Worm (Caenorhabditis elegans) whole organism, young adult: ENCODE data around the gene clec-43.

Experiments
- B0019.2 ChIP-seq: fragments of 200-800 bp; sonication (Bioruptor generic); conservative IDR thresholded peaks from 2 replicates; pipeline ENCODE4 v1.3.6; 2022; ENCODE audit warnings: missing genetic modification reagents, missing genetic modification characterization, missing compliant biosample characterization
- B0336.3 ChIP-seq: fragments of 200-800 bp; sonication (Bioruptor generic); IDR thresholded peaks from 2 replicates; pipeline ENCODE4 v1.3.6; 2022; ENCODE audit warnings: missing genetic modification characterization, missing compliant biosample characterization
- C06A6.2 ChIP-seq: fragments of 200-800 bp; sonication (Bioruptor generic); conservative IDR thresholded peaks from 2 replicates; pipeline ENCODE4 v1.3.6; 2022; ENCODE audit warnings: missing genetic modification characterization, missing compliant biosample characterization
- K11D2.4 ChIP-seq: fragments of 200-800 bp; sonication (Bioruptor generic); IDR thresholded peaks from 2 replicates; pipeline ENCODE4 v1.3.6; 2022; ENCODE audit warnings: missing genetic modification reagents, missing genetic modification characterization, missing compliant biosample characterization
- atf-7 ChIP-seq: sonication (generic microtip); optimal IDR thresholded peaks from 2 replicates; lab custom pipeline; 2017; ENCODE audit warnings: mild to moderate bottlenecking, missing genetic modification characterization, missing compliant biosample characterization
- athp-1 ChIP-seq: sonication (generic microtip); optimal IDR thresholded peaks from 2 replicates; lab custom pipeline; 2017; ENCODE audit warnings: mild to moderate bottlenecking, missing genetic modification characterization, missing compliant biosample characterization
- ceh-91 ChIP-seq: fragments of 200-800 bp; sonication (Bioruptor generic); IDR thresholded peaks from 2 replicates; pipeline ENCODE4 v1.3.6; 2022; ENCODE audit warnings: missing genetic modification reagents, missing genetic modification characterization, missing compliant biosample characterization
- dox-1 ChIP-seq: fragments of 200-800 bp; sonication (Bioruptor generic); IDR thresholded peaks from 2 replicates; pipeline ENCODE4 v1.3.6; 2022; ENCODE audit warnings: missing genetic modification reagents, missing genetic modification characterization, missing compliant biosample characterization
- dpl-1 ChIP-seq: fragments of 150-350 bp; optimal IDR thresholded peaks from 2 replicates; lab custom pipeline; 2014; ENCODE audit warnings: missing biosample characterization, missing genetic modification reagents, missing genetic modification characterization
- egl-18 ChIP-seq: fragments of 200-800 bp; sonication (Bioruptor generic); IDR thresholded peaks from 2 replicates; pipeline ENCODE4 v1.3.6; 2022; ENCODE audit warnings: missing genetic modification reagents, missing genetic modification characterization, missing compliant biosample characterization
- ets-4 ChIP-seq: fragments of 200-800 bp; sonication (Bioruptor generic); optimal IDR thresholded peaks from 2 replicates; lab custom pipeline; 2018; ENCODE audit warnings: mild to moderate bottlenecking, missing genetic modification characterization, missing compliant biosample characterization
- fkh-3 ChIP-seq: sonication (generic microtip); optimal IDR thresholded peaks from 2 replicates; lab custom pipeline; 2016; ENCODE audit warnings: mild to moderate bottlenecking, missing genetic modification characterization, missing compliant biosample characterization
- him-1 ChIP-seq: sonication (generic microtip); optimal IDR thresholded peaks from 2 replicates; lab custom pipeline; 2016; ENCODE audit warnings: missing genotype, missing genetic modification reagents, missing genetic modification characterization, missing compliant biosample characterization
- hlh-12 ChIP-seq: sonication (generic microtip); optimal IDR thresholded peaks from 2 replicates; lab custom pipeline; 2016; ENCODE audit warnings: missing genetic modification characterization, missing compliant biosample characterization
- hlh-26 ChIP-seq: fragments of 200-800 bp; sonication (Bioruptor generic); conservative IDR thresholded peaks from 2 replicates; pipeline ENCODE4 v1.3.6; 2022; ENCODE audit warnings: missing genetic modification reagents, missing genetic modification characterization, missing compliant biosample characterization
- hmg-1.2 ChIP-seq: fragments of 200-800 bp; sonication (Bioruptor generic); IDR thresholded peaks from 2 replicates; pipeline ENCODE4 v1.3.6; 2022; ENCODE audit warnings: missing genetic modification reagents, missing genetic modification characterization, missing compliant biosample characterization
- hsf-1 ChIP-seq: fragments of 200-800 bp; sonication (Bioruptor generic); IDR thresholded peaks from 2 replicates; pipeline ENCODE4 v1.3.6; 2022; ENCODE audit warnings: missing genetic modification reagents, missing genetic modification characterization, missing compliant biosample characterization
- let-607 ChIP-seq, 2 experiments: fragments of 200-800 bp in 1 of 2; sonication (Bioruptor generic) in 1 of 2; sonication (generic microtip) in 1 of 2; optimal IDR thresholded peaks; 2 replicates each; lab custom pipeline; 2016 to 2018; ENCODE audit warnings: mild to moderate bottlenecking in 2 of 2, missing compliant biosample characterization in 2 of 2, missing genetic modification characterization in 2 of 2, moderate library complexity in 2 of 2, missing genotype in 1 of 2
- madf-10 ChIP-seq: sonication (generic microtip); optimal IDR thresholded peaks from 2 replicates; lab custom pipeline; 2016; ENCODE audit warnings: mild to moderate bottlenecking, missing genetic modification characterization, missing compliant biosample characterization
- mcd-1 ChIP-seq: fragments of 200-800 bp; sonication (Bioruptor generic); IDR thresholded peaks from 2 replicates; pipeline ENCODE4 v1.3.6; 2022; ENCODE audit warnings: missing genetic modification reagents, missing genetic modification characterization, missing compliant biosample characterization
- mes-4 ChIP-seq: sonication (generic microtip); optimal IDR thresholded peaks from 2 replicates; lab custom pipeline; 2016; ENCODE audit warnings: missing genotype, missing genetic modification characterization, missing compliant biosample characterization
- nhr-80 ChIP-seq: sonication (generic microtip); optimal IDR thresholded peaks from 2 replicates; lab custom pipeline; 2016; ENCODE audit warnings: missing genetic modification characterization, missing compliant biosample characterization
- pbrm-1 ChIP-seq: fragments of 200-800 bp; sonication (Bioruptor generic); IDR thresholded peaks from 2 replicates; pipeline ENCODE4 v1.3.6; 2022; ENCODE audit warnings: missing genetic modification reagents, missing genetic modification characterization, missing compliant biosample characterization
- pha-4 ChIP-seq: fragments of 150-350 bp; sonication (generic microtip); optimal IDR thresholded peaks from 2 replicates; lab custom pipeline; 2014; ENCODE audit warnings: missing biosample characterization, missing genetic modification reagents, missing genetic modification characterization
- rpc-1 ChIP-seq, 2 experiments: fragments of 150-350 bp in 1 of 2; sonication (generic microtip) in 1 of 2; optimal IDR thresholded peaks; 2 replicates each; lab custom pipeline; 2014 to 2018; ENCODE audit warnings: missing biosample characterization in 1 of 2, missing genetic modification characterization in 1 of 2, missing genetic modification reagents in 1 of 2, missing genotype in 1 of 2
- snpc-1.3 ChIP-seq: sonication (generic microtip); optimal IDR thresholded peaks from 2 replicates; lab custom pipeline; 2017; ENCODE audit warnings: missing genetic modification characterization, mild to moderate bottlenecking, missing compliant biosample characterization, antibody characterized with exemption, moderate library complexity, missing genotype, missing genetic modification reagents; ENCODE audit not compliant: insufficient read depth
- somi-1 ChIP-seq: fragments of 200-800 bp; sonication (Bioruptor generic); optimal IDR thresholded peaks from 2 replicates; lab custom pipeline; 2018; ENCODE audit warnings: mild to moderate bottlenecking, missing genetic modification characterization, missing compliant biosample characterization
- sptf-2 ChIP-seq: fragments of 200-800 bp; sonication (Bioruptor generic); optimal IDR thresholded peaks from 2 replicates; lab custom pipeline; 2018; ENCODE audit warnings: mild to moderate bottlenecking, missing genetic modification characterization, missing compliant biosample characterization
- ztf-22 ChIP-seq: fragments of 200-800 bp; sonication (Bioruptor generic); optimal IDR thresholded peaks from 2 replicates; lab custom pipeline; 2018; ENCODE audit warnings: mild to moderate bottlenecking, missing genetic modification characterization, moderate library complexity, missing compliant biosample characterization

Gene clec-43

ce11 chrII:909554-909953 is 34.3 kb upstream of the clec-43 start, which contains the start of the genes fbxc-24 and fbxc-27 (continued):
- TF ChIP-seq B0336.3 (GFP tag; lab: Robert Waterston, UW) (no peak), snpc-1.3 (tag; lab: Kevin White, UChicago) (no peak), egl-18 (GFP tag; lab: Robert Waterston, UW) (no peak), pha-4 (no peak)

- TF ChIP-seq hsf-1 (GFP tag; lab: Robert Waterston, UW): no peak
- no peak for TF ChIP-seq mcd-1 (GFP tag; lab: Robert Waterston, UW)
- TF ChIP-seq somi-1 (GFP tag; lab: Kevin White, UChicago): no peak
- TF ChIP-seq madf-10: no peak
Measured at ce11 chrII:911680-912079, 32.2 kb upstream of the clec-43 start, which contains the start of gene fbxc-31. TSS of gene fbxc-31 (plus strand) at chrII:911980.

ce11 chrII:913222-913722 is 30.6 kb upstream of the clec-43 start, which contains the start of gene fbxc-33:
TSS of gene fbxc-33 (plus strand) at chrII:913672.
- TF ChIP-seq mcd-1 (GFP tag; lab: Robert Waterston, UW) (peak; percentile 75), athp-1 (tag; lab: Kevin White, UChicago) (no peak), fkh-3 (tag; lab: Kevin White, UChicago) (no peak), B0019.2 (GFP tag; lab: Robert Waterston, UW) (no peak), pbrm-1 (GFP tag; lab: Robert Waterston, UW) (no peak)
- TF ChIP-seq, all 124 proteins: peak for 1

- no peak for TF ChIP-seq let-607 (tag; optimal IDR thresholded peaks at IDR 0.05; lab: Kevin White, UChicago)
- peak; percentile 94 for TF ChIP-seq ets-4
- TF ChIP-seq K11D2.4 (GFP tag; lab: Robert Waterston, UW): no peak
- TF ChIP-seq mcd-1 (GFP tag; lab: Robert Waterston, UW): peak; percentile 35; the same call in 1 of the 2 replicates
- no peak for TF ChIP-seq egl-18 (GFP tag; lab: Robert Waterston, UW)
- TF ChIP-seq nhr-80: peak; percentile 95
- no peak for TF ChIP-seq sptf-2 (GFP tag; lab: Kevin White, UChicago)
- TF ChIP-seq hmg-1.2 (GFP tag; lab: Robert Waterston, UW): no peak
- TF ChIP-seq dox-1: peak; percentile 63
- TF ChIP-seq hlh-26: no peak
- TF ChIP-seq rpc-1 (optimal IDR thresholded peaks at IDR 0.05; lab: Kevin White, UChicago): no peak
- TF ChIP-seq rpc-1 (tag; optimal IDR thresholded peaks at IDR 0.05; lab: Kevin White, UChicago): no peak
- no peak for TF ChIP-seq hlh-12 (tag; lab: Kevin White, UChicago)
- TF ChIP-seq atf-7: peak; percentile 48
- peak; percentile 89 for TF ChIP-seq pha-4
- TF ChIP-seq him-1 (tag; lab: Kevin White, UChicago): no peak
- peak; percentile 67 for TF ChIP-seq ztf-22 (GFP tag; lab: Kevin White, UChicago)
Measured at ce11 chrII:915206-915605, 28.7 kb upstream of the clec-43 start.

- TF ChIP-seq dpl-1 (GFP tag; lab: Kevin White, UChicago): no peak
- TF ChIP-seq dox-1: no peak
- no peak for TF ChIP-seq C06A6.2 (GFP tag; lab: Robert Waterston, UW)
- TF ChIP-seq ceh-91 (GFP tag; lab: Robert Waterston, UW): no peak
- no peak for TF ChIP-seq mes-4 (tag; lab: Kevin White, UChicago)
Measured at ce11 chrII:915780-916179, 28.1 kb upstream of the clec-43 start, which contains the start of gene fbxc-29. TSS of gene fbxc-29 (plus strand) at chrII:916080.

ce11 chrII:917324-917723 is 26.5 kb upstream of the clec-43 start, which contains the start of gene fbxc-30:
TSS of gene fbxc-30 (plus strand) at chrII:917624.
- no peak for TF ChIP-seq pbrm-1 (GFP tag; lab: Robert Waterston, UW)
- TF ChIP-seq pha-4: no peak
- TF ChIP-seq rpc-1 (optimal IDR thresholded peaks at IDR 0.05; lab: Kevin White, UChicago): no peak
- TF ChIP-seq rpc-1 (tag; optimal IDR thresholded peaks at IDR 0.05; lab: Kevin White, UChicago): no peak
